Fruit fly (Drosophila melanogaster): ENCODE results near the gene CG16775.
A peak's percentile ranks its signal among the peaks of the same experiment; 100 is the strongest.

Gene CG16775

dm6 chr3L:17925180-17925753, 38.8 kb upstream of the CG16775 start (continued):
- no peak for TF ChIP-seq Lpt (GFP tag; optimal IDR thresholded peaks at IDR 0.05)
- no peak for TF ChIP-seq Hr4 (GFP tag; optimal IDR thresholded peaks at IDR 0.05)
- TF ChIP-seq dac (GFP tag; optimal IDR thresholded peaks at IDR 0.05), result no peak
- TF ChIP-seq CG1621 (tag; optimal IDR thresholded peaks at IDR 0.05), result no peak
- 0 out of 3 replicates have a peak, but pooled peaks have one; percentile 32 for TF ChIP-seq CG8119 (GFP tag; IDR thresholded peaks at IDR 0.05)
- no peak for TF ChIP-seq CG3032 (tag; optimal IDR thresholded peaks at IDR 0.05)
- TF ChIP-seq Eip93F (GFP tag; optimal IDR thresholded peaks at IDR 0.05), result peak; percentile 11
- no peak for TF ChIP-seq eg (GFP tag; IDR thresholded peaks at IDR 0.05)
- TF ChIP-seq Sox15 (GFP tag; optimal IDR thresholded peaks at IDR 0.05), result no peak
- TF ChIP-seq achi (GFP tag; optimal IDR thresholded peaks at IDR 0.05), result no peak
- TF ChIP-seq CG15336 (GFP tag; IDR thresholded peaks at IDR 0.05), result no peak
- no peak for TF ChIP-seq Hr38 (GFP tag; optimal IDR thresholded peaks at IDR 0.05)
- TF ChIP-seq CG9139 (GFP tag; optimal IDR thresholded peaks at IDR 0.05), result no peak
- TF ChIP-seq Gug (GFP tag; IDR thresholded peaks at IDR 0.05), result no peak
- TF ChIP-seq CG6808 (GFP tag; optimal IDR thresholded peaks at IDR 0.05), result peak; percentile 27
- TF ChIP-seq CG10669 (GFP tag; optimal IDR thresholded peaks at IDR 0.05), result peak; percentile 23
- no peak for TF ChIP-seq CG6276 (GFP tag; optimal IDR thresholded peaks at IDR 0.05)
- no peak for TF ChIP-seq lz (GFP tag; optimal IDR thresholded peaks at IDR 0.05)
- peak; percentile 6 for TF ChIP-seq Sox14 (GFP tag; optimal IDR thresholded peaks at IDR 0.05)
- TF ChIP-seq ss (GFP tag; optimal IDR thresholded peaks at IDR 0.05), result peak in 1 of 2 experiments; percentile 21
- TF ChIP-seq fd85E (GFP tag; optimal IDR thresholded peaks at IDR 0.05), result no peak
- no peak for TF ChIP-seq CG8632 (GFP tag; optimal IDR thresholded peaks at IDR 0.05)
- TF ChIP-seq CG6792 (GFP tag; optimal IDR thresholded peaks at IDR 0.05), result no peak

DNA sequence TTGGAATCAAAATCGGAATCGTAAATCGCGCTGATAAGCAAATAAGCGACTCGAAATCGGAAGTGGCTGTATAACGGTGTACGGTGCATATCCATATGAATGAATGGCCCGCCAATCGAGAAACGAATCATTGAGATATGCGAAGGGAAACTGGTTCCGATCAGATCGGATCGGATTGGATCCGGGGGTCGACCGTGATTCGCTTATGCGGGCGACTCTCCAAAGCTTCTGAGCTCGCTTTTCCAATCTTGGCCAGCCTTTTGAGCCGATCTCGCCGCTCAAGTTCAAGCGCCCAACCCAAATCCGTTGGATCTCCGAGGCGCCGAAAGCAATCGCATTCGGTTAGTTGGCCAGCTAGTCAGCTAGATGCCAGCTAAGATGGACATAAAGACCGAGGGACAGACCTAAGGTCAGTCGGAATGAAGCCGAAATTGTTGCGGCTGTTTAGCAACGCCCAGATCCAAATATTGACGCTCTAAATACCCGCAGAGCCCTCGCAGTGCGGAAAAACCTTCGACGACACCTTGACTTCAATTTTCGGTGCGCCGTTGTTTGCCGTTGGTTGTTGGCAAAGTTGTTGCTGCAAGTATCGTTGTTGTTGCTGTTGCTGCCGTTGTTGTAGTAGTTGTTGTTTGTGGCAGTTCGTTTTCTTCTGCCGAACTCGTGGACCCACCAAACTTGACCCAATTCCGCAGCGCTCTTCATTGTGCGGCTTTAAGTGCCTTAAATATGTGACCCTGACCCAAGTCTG, 37.7 kb upstream of the CG16775 start:
- TF ChIP-seq fkh (GFP tag; optimal IDR thresholded peaks at IDR 0.05), result peak; percentile 4
- TF ChIP-seq CG32006 (GFP tag; optimal IDR thresholded peaks at IDR 0.05), result no peak
- TF ChIP-seq topi (GFP tag; optimal IDR thresholded peaks at IDR 0.05), result no peak
- no peak for TF ChIP-seq Lpt (GFP tag; optimal IDR thresholded peaks at IDR 0.05)
- no peak for TF ChIP-seq salr (GFP tag; optimal IDR thresholded peaks at IDR 0.05)
- no peak for TF ChIP-seq CG11294 (GFP tag; IDR thresholded peaks at IDR 0.05)
- no peak for TF ChIP-seq CG10631 (GFP tag; optimal IDR thresholded peaks at IDR 0.05)
- TF ChIP-seq svp (GFP tag), result peak; percentile 55
- peak; percentile 8 for TF ChIP-seq Eip78C (GFP tag)

dm6 chr3L:17922182-17923102, 36.0 kb upstream of the CG16775 start:
- TF ChIP-seq CG3032 (tag; optimal IDR thresholded peaks at IDR 0.05), result no peak
- no peak for TF ChIP-seq CG15336 (GFP tag; IDR thresholded peaks at IDR 0.05)
- TF ChIP-seq CG6808 (GFP tag; optimal IDR thresholded peaks at IDR 0.05), result peak; percentile 23
- no peak for TF ChIP-seq pdm3 (GFP tag; optimal IDR thresholded peaks at IDR 0.05)
- no peak for TF ChIP-seq CG4318 (GFP tag; optimal IDR thresholded peaks at IDR 0.05)
- TF ChIP-seq CG11294 (GFP tag; IDR thresholded peaks at IDR 0.05), result no peak
- peak; percentile 83 for TF ChIP-seq vri (GFP tag; optimal IDR thresholded peaks at IDR 0.05)
- no peak for TF ChIP-seq CG1621 (tag; optimal IDR thresholded peaks at IDR 0.05)
- TF ChIP-seq fkh (GFP tag; optimal IDR thresholded peaks at IDR 0.05), result peak; percentile 53
- no peak for TF ChIP-seq salr (GFP tag; optimal IDR thresholded peaks at IDR 0.05)
- peak; percentile 4 for TF ChIP-seq CG9139 (GFP tag; optimal IDR thresholded peaks at IDR 0.05)
- peak; percentile 69 for TF ChIP-seq svp (GFP tag)

All from whole organism, prepupa.